Fruit fly (Drosophila melanogaster): ENCODE measurements around the gene Nle.

Gene Nle

dm6 chr2L:563769-564550, 4.0 kb downstream of the Nle start, which contains the start of the genes uncNacbeta and CG2794:
Gene uncNacbeta, minus strand, starts transcription at chr2L:563819.
Gene CG2794, plus strand, starts transcription at chr2L:564163.
- TF ChIP-seq CG5204 (GFP tag; optimal IDR thresholded peaks at IDR 0.05) (no peak), Mnt (GFP tag; optimal IDR thresholded peaks at IDR 0.05) (peak; percentile 79), CG7101 (tag; optimal IDR thresholded peaks at IDR 0.05) (peak; percentile 39), CG14711 (tag; optimal IDR thresholded peaks at IDR 0.05) (no peak), cic (GFP tag; optimal IDR thresholded peaks at IDR 0.05) (peak; percentile 8), toe (GFP tag; optimal IDR thresholded peaks at IDR 0.05) (no peak), CG33017 (tag; optimal IDR thresholded peaks at IDR 0.05) (no peak), cnc (optimal IDR thresholded peaks at IDR 0.05) (no peak), CG7045 (GFP tag; optimal IDR thresholded peaks at IDR 0.05) (no peak), ovo (GFP tag; optimal IDR thresholded peaks at IDR 0.05) (no peak), pad (GFP tag; optimal IDR thresholded peaks at IDR 0.05) (no peak), CG12768 (GFP tag; optimal IDR thresholded peaks at IDR 0.05) (no peak), tj (GFP tag; optimal IDR thresholded peaks at IDR 0.05) (no peak), bab1 (GFP tag; optimal IDR thresholded peaks at IDR 0.05) (peak; percentile 47), Clk (GFP tag; optimal IDR thresholded peaks at IDR 0.05) (no peak)

DNA sequence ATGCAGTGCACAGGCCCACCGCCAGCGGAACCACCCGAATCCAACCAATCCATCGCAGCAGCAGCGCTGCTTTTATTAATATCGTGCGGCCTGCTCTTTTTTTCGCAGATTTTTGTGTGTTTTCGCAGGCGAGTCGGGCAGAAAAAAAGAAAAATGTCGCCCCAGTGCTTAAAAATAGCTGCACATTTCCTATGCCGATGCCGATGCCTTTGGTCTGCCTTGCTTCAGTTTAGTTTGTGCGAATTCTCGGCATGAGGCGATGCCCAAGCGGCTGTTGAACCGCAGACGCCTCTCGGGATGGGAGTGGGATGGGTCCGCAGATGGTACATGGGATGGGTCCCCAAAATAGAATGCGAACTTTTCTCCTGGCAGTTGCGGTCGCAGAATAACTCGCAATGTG, 4.6 kb downstream of the Nle start:
- TF ChIP-seq CG7045 (GFP tag; optimal IDR thresholded peaks at IDR 0.05) (no peak), CG33017 (tag; optimal IDR thresholded peaks at IDR 0.05) (no peak), tj (GFP tag; optimal IDR thresholded peaks at IDR 0.05) (no peak), bab1 (GFP tag; optimal IDR thresholded peaks at IDR 0.05) (no peak), cnc (optimal IDR thresholded peaks at IDR 0.05) (no peak), CG7101 (tag; optimal IDR thresholded peaks at IDR 0.05) (no peak), CG11617 (GFP tag; optimal IDR thresholded peaks at IDR 0.05) (no peak), Clk (GFP tag; optimal IDR thresholded peaks at IDR 0.05) (no peak), toe (GFP tag; optimal IDR thresholded peaks at IDR 0.05) (no peak), CG5204 (GFP tag; optimal IDR thresholded peaks at IDR 0.05) (no peak), kay (GFP tag; ENCODE audit: borderline replicate concordance) (no peak), Mnt (GFP tag; optimal IDR thresholded peaks at IDR 0.05) (no peak), CG14711 (tag; optimal IDR thresholded peaks at IDR 0.05) (no peak), pad (GFP tag; optimal IDR thresholded peaks at IDR 0.05) (no peak), CG1620 (GFP tag; optimal IDR thresholded peaks at IDR 0.05) (no peak)

dm6 chr2L:559770-560567, 8.0 kb downstream of the Nle start, which contains the start of gene rempA:
Gene rempA, minus strand, starts transcription at chr2L:560310.
- no peak for TF ChIP-seq cic (GFP tag; optimal IDR thresholded peaks at IDR 0.05)
- no peak for TF ChIP-seq Hr96 (GFP tag; optimal IDR thresholded peaks at IDR 0.05)
- TF ChIP-seq Crg-1 (GFP tag; optimal IDR thresholded peaks at IDR 0.05) = no peak
- no peak for TF ChIP-seq cnc (optimal IDR thresholded peaks at IDR 0.05)
- TF ChIP-seq tj (GFP tag; optimal IDR thresholded peaks at IDR 0.05) = no peak
- no peak for TF ChIP-seq CG5204 (GFP tag; optimal IDR thresholded peaks at IDR 0.05)
- no peak for TF ChIP-seq CG11617 (GFP tag; optimal IDR thresholded peaks at IDR 0.05)
- no peak for TF ChIP-seq toe (GFP tag; optimal IDR thresholded peaks at IDR 0.05)
- no peak for TF ChIP-seq CG33017 (tag; optimal IDR thresholded peaks at IDR 0.05)
- TF ChIP-seq pad (GFP tag; optimal IDR thresholded peaks at IDR 0.05) = no peak
- TF ChIP-seq Mnt (GFP tag; optimal IDR thresholded peaks at IDR 0.05) = no peak
- TF ChIP-seq CG7101 (tag; optimal IDR thresholded peaks at IDR 0.05) = no peak
- TF ChIP-seq kay (GFP tag; ENCODE audit: borderline replicate concordance) = no peak
- no peak for TF ChIP-seq CG1620 (GFP tag; optimal IDR thresholded peaks at IDR 0.05)
- TF ChIP-seq bab1 (GFP tag; optimal IDR thresholded peaks at IDR 0.05) = no peak

dm6 chr2L:559311-559710, 8.6 kb downstream of the Nle start, which contains the start of gene Tspo:
Gene Tspo, plus strand, starts transcription at chr2L:559612.
- TF ChIP-seq cnc (optimal IDR thresholded peaks at IDR 0.05) (peak in 1 of 2 experiments; percentile 94), toe (GFP tag; optimal IDR thresholded peaks at IDR 0.05) (no peak), pad (GFP tag; optimal IDR thresholded peaks at IDR 0.05) (no peak), Hr96 (GFP tag; optimal IDR thresholded peaks at IDR 0.05) (peak; percentile 46), bab1 (GFP tag; optimal IDR thresholded peaks at IDR 0.05) (peak; percentile 14), CG5204 (GFP tag; optimal IDR thresholded peaks at IDR 0.05) (no peak), CG7045 (GFP tag; optimal IDR thresholded peaks at IDR 0.05) (peak; percentile 2), CG7101 (tag; optimal IDR thresholded peaks at IDR 0.05) (no peak), CG11617 (GFP tag; optimal IDR thresholded peaks at IDR 0.05) (no peak), CG33017 (tag; optimal IDR thresholded peaks at IDR 0.05) (no peak), Crg-1 (GFP tag; optimal IDR thresholded peaks at IDR 0.05) (no peak), cic (GFP tag; optimal IDR thresholded peaks at IDR 0.05) (peak; percentile 12), kay (GFP tag; ENCODE audit: borderline replicate concordance) (no peak), tj (GFP tag; optimal IDR thresholded peaks at IDR 0.05) (peak; percentile 2), CG1620 (GFP tag; optimal IDR thresholded peaks at IDR 0.05) (no peak), ovo (GFP tag; optimal IDR thresholded peaks at IDR 0.05) (peak; percentile 24), Mnt (GFP tag; optimal IDR thresholded peaks at IDR 0.05) (peak; percentile 43), Clk (GFP tag; optimal IDR thresholded peaks at IDR 0.05) (no peak), CG14711 (tag; optimal IDR thresholded peaks at IDR 0.05) (no peak), CG12768 (GFP tag; optimal IDR thresholded peaks at IDR 0.05) (no peak)

dm6 chr2L:552432-552929, 15.4 kb downstream of the Nle start, which contains the start of gene Ets21C:
Gene Ets21C, minus strand, starts transcription at chr2L:552923.
- TF ChIP-seq CG11617 (GFP tag; optimal IDR thresholded peaks at IDR 0.05) = peak; percentile 56
- TF ChIP-seq CG7101 (tag; optimal IDR thresholded peaks at IDR 0.05) = peak; percentile 24
- TF ChIP-seq CG12768 (GFP tag; optimal IDR thresholded peaks at IDR 0.05) = peak; percentile 72
- TF ChIP-seq cic (GFP tag; optimal IDR thresholded peaks at IDR 0.05) = peak; percentile 96
- peak; percentile 55 for TF ChIP-seq Mnt (GFP tag; optimal IDR thresholded peaks at IDR 0.05)
- TF ChIP-seq pad (GFP tag; optimal IDR thresholded peaks at IDR 0.05) = peak; percentile 89
- peak; percentile 19 for TF ChIP-seq tj (GFP tag; optimal IDR thresholded peaks at IDR 0.05)
- TF ChIP-seq Crg-1 (GFP tag; optimal IDR thresholded peaks at IDR 0.05) = no peak
- peak; percentile 12 for TF ChIP-seq CG33017 (tag; optimal IDR thresholded peaks at IDR 0.05)
- no peak for TF ChIP-seq CG1620 (GFP tag; optimal IDR thresholded peaks at IDR 0.05)
- peak; percentile 5 for TF ChIP-seq CG7045 (GFP tag; optimal IDR thresholded peaks at IDR 0.05)
- TF ChIP-seq toe (GFP tag; optimal IDR thresholded peaks at IDR 0.05) = no peak
- TF ChIP-seq kay (GFP tag; ENCODE audit: borderline replicate concordance) = peak; percentile 98

Measured in whole organism, adult.